Worm (Caenorhabditis elegans): ENCODE data around the gene bath-24.
"Not testable (repeated sequence)": the region's sequence is repeated elsewhere in the genome, so short reads cannot be mapped to it uniquely, and the experiment has no call there.

ce11 chrII:2023514-2023913 lies 21.9 kb downstream of the bath-24 start, which contains the start of gene cya-2:
- TF ChIP-seq nhr-76 (tag; optimal IDR thresholded peaks at IDR 0.05); ces-1 (GFP tag; optimal IDR thresholded peaks at IDR 0.05); nhr-12 (tag; optimal IDR thresholded peaks at IDR 0.05); drap-1 (GFP tag; optimal IDR thresholded peaks at IDR 0.05); nhr-2 (tag; optimal IDR thresholded peaks at IDR 0.05): not testable (repeated sequence)
